Worm (Caenorhabditis elegans) whole organism, dauer: ENCODE data around the gene T09F3.7.

Experiments
- unc-62 ChIP-seq: sonication (generic microtip); optimal IDR thresholded peaks from 2 replicates; lab custom pipeline; 2017; ENCODE audit warnings: missing biosample characterization, missing genetic modification reagents, missing genetic modification characterization

The T09F3.7 gene

DNA sequence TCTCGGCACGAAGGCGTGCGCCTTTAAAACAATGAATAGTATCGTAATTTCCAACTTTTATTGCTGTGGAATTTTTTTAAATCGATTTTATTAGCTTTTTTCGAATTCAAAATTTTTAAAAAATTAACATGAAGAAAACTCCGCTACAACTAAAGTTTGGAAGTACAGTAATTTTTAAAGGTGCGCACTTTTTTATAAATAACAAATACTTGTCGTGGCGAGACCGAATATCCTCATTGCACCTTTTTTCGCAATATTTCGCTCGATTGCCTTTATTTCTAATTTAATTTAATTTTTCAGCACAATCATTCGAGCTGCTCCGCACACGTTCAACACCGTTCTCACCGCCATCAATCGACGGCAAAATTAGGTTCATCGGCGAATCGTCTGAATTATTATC lies at the start of gene T09F3.7, which contains the start of gene T09F3.2:
TSS of gene T09F3.7 (plus strand) at position 315 of the 400 bp plus-strand sequence.
TSS of gene T09F3.2 (plus strand) at position 301 of the 400 bp plus-strand sequence.
- no peak for TF ChIP-seq unc-62 (GFP tag; lab: Kevin White, UChicago)

DNA sequence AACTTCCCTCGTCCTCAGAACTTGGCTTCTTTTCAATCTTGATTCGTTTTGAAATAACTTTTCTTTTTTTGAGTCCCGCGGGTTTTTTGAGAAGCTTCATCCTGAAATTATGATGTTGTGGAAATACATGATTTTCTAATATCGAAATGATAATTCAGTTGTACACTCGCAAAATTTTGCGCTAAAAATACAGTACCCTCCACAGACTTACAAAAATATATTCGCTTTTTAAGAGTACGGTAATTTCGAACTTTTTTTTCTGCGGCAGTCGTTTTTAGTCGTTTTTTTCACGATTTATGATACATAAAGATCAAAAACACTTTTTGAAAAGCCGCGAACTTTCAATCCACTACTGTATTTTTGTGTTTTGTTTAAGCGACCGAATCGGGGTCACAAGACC lies 46.0 kb upstream of the T09F3.7 start, which contains the start of gene pro-2:
TSS of gene pro-2 (minus strand) at position 101 of the 400 bp plus-strand sequence.
- no peak for TF ChIP-seq unc-62 (GFP tag; lab: Kevin White, UChicago)

ce11 chrII:10346075-10346474 lies 44.9 kb upstream of the T09F3.7 start, which contains the start of gene C07E3.10:
Gene C07E3.10 (plus strand): TSS chrII:10346375.
- no peak for TF ChIP-seq unc-62 (GFP tag; lab: Kevin White, UChicago)

DNA sequence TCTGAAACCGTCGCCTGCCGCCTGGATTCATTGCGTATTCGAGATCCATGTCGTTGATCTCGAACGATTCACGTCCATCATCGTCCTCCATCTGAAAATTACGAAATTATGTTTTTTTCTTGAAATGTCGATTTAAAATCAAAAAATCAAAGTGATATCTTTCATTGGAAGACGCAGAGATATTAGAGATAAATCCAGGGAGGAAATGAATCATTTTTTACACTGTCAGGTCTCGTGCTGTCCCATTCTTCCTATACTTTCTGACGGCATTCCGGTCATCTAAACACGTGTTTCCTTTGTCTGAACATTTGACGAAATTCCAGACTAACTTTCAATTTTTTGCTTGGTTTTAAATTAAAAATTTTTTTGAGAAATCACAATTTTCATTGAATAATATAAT lies 41.1 kb upstream of the T09F3.7 start, which contains the start of gene stip-1:
TSS of gene stip-1 (minus strand) at position 98 of the 400 bp plus-strand sequence.
- TF ChIP-seq unc-62 (GFP tag; lab: Kevin White, UChicago), result no peak

ce11 chrII:10350487-10350886 lies 40.5 kb upstream of the T09F3.7 start, which contains the start of gene C07E3.9:
Gene C07E3.9 (plus strand): TSS chrII:10350756.
- no peak for TF ChIP-seq unc-62 (GFP tag; lab: Kevin White, UChicago)

- no peak for TF ChIP-seq unc-62 (GFP tag; lab: Kevin White, UChicago)
These were observed 39.0 kb upstream of the T09F3.7 start, which contains the start of gene C07E3.8 for ce11 chrII:10351963-10352362. Gene C07E3.8 (plus strand): TSS chrII:10352263.

DNA sequence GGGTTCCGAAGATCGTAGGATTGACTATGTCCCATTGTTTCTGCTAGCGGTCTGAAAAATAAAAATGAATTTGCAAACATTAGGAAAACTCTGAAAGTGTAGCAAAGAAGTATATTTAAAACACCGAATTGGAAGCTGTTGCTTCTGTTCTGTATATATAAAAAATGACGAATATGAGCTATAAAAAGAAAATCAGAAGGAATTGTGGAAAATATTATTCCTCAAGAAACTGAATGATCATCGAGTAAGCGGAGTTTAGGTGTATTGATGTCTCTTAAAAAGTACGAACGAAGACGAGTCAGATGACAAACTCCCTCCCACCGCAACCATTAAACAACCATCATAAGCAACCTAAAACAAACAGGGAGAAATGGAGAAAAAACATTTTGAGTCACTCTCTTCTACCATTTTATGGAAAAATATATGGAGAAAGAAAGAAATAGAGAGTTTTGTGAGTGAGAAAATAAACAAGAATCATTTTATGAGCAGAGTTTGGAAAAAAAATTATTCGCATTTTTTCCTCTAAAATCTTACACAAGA lies 33.4 kb upstream of the T09F3.7 start, which contains the start of gene C07E3.3:
TSS of gene C07E3.3 (minus strand) at position 51 of the 540 bp plus-strand sequence.
- TF ChIP-seq unc-62 (GFP tag; lab: Kevin White, UChicago), result no peak

DNA sequence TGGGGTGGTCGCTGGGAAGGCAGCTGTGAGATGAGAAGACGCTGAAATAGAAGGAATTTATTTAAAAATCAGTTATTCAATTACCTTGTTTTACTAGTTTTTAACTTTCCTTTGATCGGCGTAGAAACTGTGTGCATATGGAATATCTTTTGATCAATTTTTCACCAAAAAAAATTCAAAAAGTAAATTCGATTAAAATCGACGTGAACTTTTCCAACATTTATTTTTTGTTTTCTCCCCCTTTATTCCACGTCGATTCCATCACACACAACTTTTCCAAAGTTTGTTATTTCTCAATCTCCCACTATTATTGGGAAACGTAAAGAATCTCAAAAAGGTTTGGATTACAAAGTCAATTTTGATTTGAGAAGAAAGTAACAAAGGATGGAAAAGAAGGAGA lies 30.5 kb upstream of the T09F3.7 start, which contains the start of gene C07E3.4:
TSS of gene C07E3.4 (plus strand) at position 301 of the 400 bp plus-strand sequence.
- TF ChIP-seq unc-62 (GFP tag; lab: Kevin White, UChicago), result no peak

- TF ChIP-seq unc-62 (GFP tag; lab: Kevin White, UChicago), result no peak
These were observed 23.8 kb upstream of the T09F3.7 start, which contains the start of gene ceh-57 for ce11 chrII:10367202-10367601. Gene ceh-57 (minus strand): TSS chrII:10367296.

DNA sequence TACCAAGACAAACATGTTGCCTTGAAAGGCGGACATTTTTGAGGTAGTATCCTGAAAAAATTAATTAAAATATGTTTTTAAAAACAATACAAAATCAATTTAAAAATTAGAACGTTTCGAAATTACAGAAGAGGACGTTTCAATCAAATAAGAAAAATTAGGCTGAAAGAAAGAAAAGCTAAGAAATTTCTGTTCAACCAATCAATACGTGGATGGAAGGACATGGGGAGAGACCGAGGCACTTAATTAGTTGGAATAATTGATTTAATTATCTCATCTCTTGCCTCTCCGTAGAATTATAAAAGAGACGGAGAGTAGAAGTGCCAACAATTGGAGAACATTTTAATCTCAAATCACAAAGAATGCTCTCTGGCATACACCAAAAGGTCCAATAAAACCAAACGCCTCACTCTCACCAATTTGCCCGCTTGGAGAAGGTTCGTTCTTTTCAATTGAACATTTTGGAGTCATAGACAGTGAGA lies 21.4 kb upstream of the T09F3.7 start, which contains the start of gene ceh-58:
TSS of gene ceh-58 (minus strand) at position 51 of the 482 bp plus-strand sequence.
- no peak for TF ChIP-seq unc-62 (GFP tag; lab: Kevin White, UChicago)

DNA sequence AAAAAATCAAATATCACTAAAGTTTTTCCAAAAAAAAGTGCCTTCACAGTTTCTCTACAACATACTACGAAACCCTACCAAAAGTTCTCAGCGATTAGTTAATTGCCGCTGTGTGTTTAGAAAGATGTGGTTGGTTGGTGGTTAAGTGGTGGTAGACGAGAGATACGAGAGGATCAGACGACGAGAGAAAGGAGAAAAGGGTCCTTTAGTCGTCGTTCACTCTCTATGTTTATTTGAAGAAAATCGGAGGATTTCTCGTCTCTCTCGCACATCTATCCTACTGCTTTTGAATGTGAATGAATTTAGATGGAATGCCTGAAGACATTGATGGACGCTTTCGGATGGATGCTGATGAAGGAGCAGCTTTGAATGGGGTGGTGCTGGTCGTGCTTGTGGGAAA lies 20.1 kb upstream of the T09F3.7 start:
- no peak for TF ChIP-seq unc-62 (GFP tag; lab: Kevin White, UChicago)

DNA sequence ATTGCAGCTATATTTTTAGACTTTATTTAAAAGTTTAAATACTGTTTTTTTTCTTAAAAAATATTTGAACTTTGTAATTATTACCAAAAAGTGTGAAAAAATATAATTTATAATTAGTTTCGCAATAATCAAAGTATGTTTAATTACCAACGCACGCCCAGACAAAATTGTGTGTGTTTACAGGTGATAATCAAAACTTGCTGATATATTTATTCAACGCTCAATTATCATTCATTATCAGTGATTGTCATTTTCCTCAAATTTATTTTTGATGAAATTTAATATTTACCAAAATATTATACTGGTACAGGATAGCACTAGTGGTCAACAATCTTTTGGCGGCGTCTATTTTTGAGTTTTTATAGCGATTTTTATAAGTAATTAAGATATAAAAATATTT lies 18.0 kb upstream of the T09F3.7 start:
- no peak for TF ChIP-seq unc-62 (GFP tag; lab: Kevin White, UChicago)

DNA sequence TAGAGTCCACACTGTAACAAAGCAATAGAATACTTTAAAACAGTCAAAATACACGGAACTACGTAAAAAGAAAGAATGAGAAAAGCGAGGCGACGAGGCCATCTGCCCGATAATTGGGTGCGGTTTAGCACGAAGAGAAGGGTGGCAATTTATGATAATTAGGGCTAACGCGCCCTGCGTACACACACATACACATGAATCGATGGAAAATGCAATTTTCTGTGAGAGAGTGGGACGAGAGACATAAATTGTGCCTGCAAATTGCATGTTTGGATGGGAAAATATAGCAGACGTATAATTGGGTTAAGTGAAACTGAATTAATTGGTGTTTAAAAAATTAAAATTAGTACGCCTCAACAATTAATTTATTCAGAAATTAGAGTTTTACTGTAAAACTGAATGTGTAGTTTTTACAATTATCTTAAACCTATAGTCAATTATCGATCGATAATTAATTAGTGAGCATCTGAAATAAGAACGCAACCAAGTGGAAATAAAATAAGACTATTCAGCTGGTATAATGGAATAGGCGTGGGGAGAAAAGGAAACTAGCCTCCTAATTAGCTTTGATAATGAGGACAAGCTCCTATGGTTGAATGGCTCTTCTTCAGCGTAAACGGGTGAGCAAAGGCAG lies 17.3 kb upstream of the T09F3.7 start:
- no peak for TF ChIP-seq unc-62 (GFP tag; lab: Kevin White, UChicago)

ce11 chrII:10374776-10375175 lies 16.2 kb upstream of the T09F3.7 start:
- TF ChIP-seq unc-62 (GFP tag; lab: Kevin White, UChicago), result no peak

- TF ChIP-seq unc-62 (GFP tag; lab: Kevin White, UChicago), result no peak
These were observed 13.1 kb upstream of the T09F3.7 start for ce11 chrII:10377901-10378300.

DNA sequence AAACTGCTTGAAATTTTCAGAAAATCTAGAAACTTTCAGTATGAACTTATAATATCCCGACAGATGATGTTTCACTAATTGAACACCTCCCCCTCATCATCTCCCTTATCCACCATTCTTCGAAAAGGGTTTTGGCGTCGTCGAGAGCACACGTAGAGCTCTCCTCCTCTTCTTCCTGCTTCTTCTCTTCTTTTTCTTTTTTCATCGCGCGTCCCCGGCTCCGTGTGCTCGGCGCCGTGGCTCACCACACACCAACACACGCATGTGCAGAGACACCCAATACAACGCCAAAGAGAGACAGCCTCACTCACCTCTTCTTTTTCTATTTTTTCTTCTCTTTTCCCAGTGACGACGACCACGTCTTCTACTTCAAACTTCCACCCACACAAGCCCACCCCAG lies 11.4 kb upstream of the T09F3.7 start:
- TF ChIP-seq unc-62 (GFP tag; lab: Kevin White, UChicago), result no peak
